Fruit fly (Drosophila melanogaster): Measurements from ENCODE around the gene B52.

B52 gene

DNA sequence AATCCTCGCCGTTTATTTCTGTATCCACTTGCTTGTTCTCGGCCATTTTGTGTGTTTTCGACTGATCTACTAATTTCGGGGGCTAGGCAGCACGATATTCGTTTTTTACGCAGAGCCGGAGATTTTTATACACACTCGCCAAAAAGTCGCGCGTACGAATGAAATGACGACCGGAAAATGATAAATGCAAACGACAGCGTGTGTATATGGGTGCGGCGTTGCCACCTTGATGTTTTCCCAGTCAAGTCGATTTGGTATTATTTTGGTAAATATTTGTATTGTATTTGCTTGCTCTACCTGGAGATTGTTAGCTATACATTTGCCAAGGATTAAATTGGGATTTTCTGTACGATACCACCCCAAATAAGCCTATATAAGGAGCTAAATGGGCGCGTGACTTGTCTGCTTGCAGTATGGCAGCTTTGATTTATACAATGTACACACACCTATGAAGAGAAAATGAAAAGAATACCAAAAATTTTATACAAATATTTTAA, 15.2 kb upstream of the B52 start, which contains the start of gene sqd (continued):
- peak; percentile 29 for TF ChIP-seq fu2 (GFP tag; optimal IDR thresholded peaks at IDR 0.05)
- no peak for TF ChIP-seq CG11085 (GFP tag; IDR thresholded peaks at IDR 0.05)
- TF ChIP-seq lola (GFP tag; optimal IDR thresholded peaks at IDR 0.05), result no peak
- TF ChIP-seq Max (GFP tag; optimal IDR thresholded peaks at IDR 0.05), result peak; percentile 82
- no peak for TF ChIP-seq CG11247 (GFP tag; IDR thresholded peaks at IDR 0.05)
- peak; percentile 62 for TF ChIP-seq CG10543 (GFP tag; optimal IDR thresholded peaks at IDR 0.05)
- TF ChIP-seq bigmax (GFP tag; optimal IDR thresholded peaks at IDR 0.05), result peak; percentile 12
- no peak for TF ChIP-seq CG7745 (tag; optimal IDR thresholded peaks at IDR 0.05)
- TF ChIP-seq ewg (GFP tag; optimal IDR thresholded peaks at IDR 0.05), result peak; percentile 10
- peak; percentile 2 for TF ChIP-seq Dad (GFP tag; optimal IDR thresholded peaks at IDR 0.05)
- peak; percentile 34 for TF ChIP-seq cato (GFP tag; optimal IDR thresholded peaks at IDR 0.05; ENCODE audit: borderline replicate concordance)
- peak; percentile 39 for TF ChIP-seq Myb (GFP tag; optimal IDR thresholded peaks at IDR 0.05)
- TF ChIP-seq CG33213 (GFP tag; optimal IDR thresholded peaks at IDR 0.05), result peak; percentile 60
- TF ChIP-seq salm (tag; optimal IDR thresholded peaks at IDR 0.05), result peak; percentile 12
- TF ChIP-seq Ets65A (GFP tag), result peak; percentile 90
- TF ChIP-seq ara (GFP tag; IDR thresholded peaks at IDR 0.05), result peak; percentile 43; the same call in 1 of the 2 replicates
- TF ChIP-seq chinmo (GFP tag; IDR thresholded peaks at IDR 0.05; ENCODE audit: partially characterized antibody), result no peak
- TF ChIP-seq CG12744 (GFP tag; optimal IDR thresholded peaks at IDR 0.05), result no peak
- peak; percentile 41; the same call in 1 of the 2 replicates for TF ChIP-seq stc (GFP tag; IDR thresholded peaks at IDR 0.05)
- no peak for TF ChIP-seq Ssrp (tag; optimal IDR thresholded peaks at IDR 0.05)
- TF ChIP-seq CG18262 (tag; optimal IDR thresholded peaks at IDR 0.05), result no peak
- peak; percentile 57 for TF ChIP-seq btn (GFP tag; optimal IDR thresholded peaks at IDR 0.05)
- TF ChIP-seq CG34224 (GFP tag; IDR thresholded peaks at IDR 0.05; ENCODE audit: partially characterized antibody), result no peak
- peak; percentile 17 for TF ChIP-seq Side (GFP tag; optimal IDR thresholded peaks at IDR 0.05)
- peak; percentile 62 for TF ChIP-seq unpg (GFP tag; optimal IDR thresholded peaks at IDR 0.05)
- peak; percentile 50 for TF ChIP-seq zen (tag; optimal IDR thresholded peaks at IDR 0.05)
- peak in 1 of 3 experiments; percentile 55 for TF ChIP-seq Stat92E (GFP tag; optimal IDR thresholded peaks at IDR 0.05)
- TF ChIP-seq cg (GFP tag; optimal IDR thresholded peaks at IDR 0.05), result no peak
- no peak for TF ChIP-seq CG3726 (GFP tag; IDR thresholded peaks at IDR 0.05)
- TF ChIP-seq CG8478 (optimal IDR thresholded peaks at IDR 0.05), result no peak
- TF ChIP-seq Xrp1 (GFP tag; IDR thresholded peaks at IDR 0.05), result 0 out of 2 replicates have a peak, but pooled peaks have one; percentile 27
- TF ChIP-seq NFAT (GFP tag; IDR thresholded peaks at IDR 0.05), result no peak
- TF ChIP-seq CG11456 (GFP tag; IDR thresholded peaks at IDR 0.05), result no peak
- no peak for TF ChIP-seq yki (optimal IDR thresholded peaks at IDR 0.05)
- TF ChIP-seq bsh (GFP tag; optimal IDR thresholded peaks at IDR 0.05), result peak in 1 of 2 experiments; percentile 42
- no peak for TF ChIP-seq CG14860 (GFP tag; IDR thresholded peaks at IDR 0.05; ENCODE audit: partially characterized antibody)
- no peak for TF ChIP-seq CG43689 (GFP tag; IDR thresholded peaks at IDR 0.05)
- TF ChIP-seq ro (GFP tag; IDR thresholded peaks at IDR 0.05), result no peak
- TF ChIP-seq br (optimal IDR thresholded peaks at IDR 0.05), result no peak
- peak; percentile 51 for TF ChIP-seq CG9876 (GFP tag; optimal IDR thresholded peaks at IDR 0.05)
- peak; percentile 12 for TF ChIP-seq en (GFP tag; optimal IDR thresholded peaks at IDR 0.05)
- TF ChIP-seq CG12219 (GFP tag; optimal IDR thresholded peaks at IDR 0.05), result peak; percentile 43
- TF ChIP-seq chn (GFP tag; optimal IDR thresholded peaks at IDR 0.05), result peak; percentile 66
- no peak for TF ChIP-seq zf30C (GFP tag; optimal IDR thresholded peaks at IDR 0.05)
- no peak for TF ChIP-seq CG8089 (GFP tag; optimal IDR thresholded peaks at IDR 0.05)
- peak; percentile 45 for TF ChIP-seq CG6765 (GFP tag; optimal IDR thresholded peaks at IDR 0.05)
- TF ChIP-seq CG2678 (tag; optimal IDR thresholded peaks at IDR 0.05), result peak; percentile 34
- TF ChIP-seq slbo (GFP tag; IDR thresholded peaks at IDR 0.05), result no peak; the same call in none of the 2 replicates
- peak; percentile 64 for TF ChIP-seq CG15514 (GFP tag; optimal IDR thresholded peaks at IDR 0.05)
- peak; percentile 46 for TF ChIP-seq CG4424 (GFP tag; optimal IDR thresholded peaks at IDR 0.05)
- 0 out of 2 replicates have a peak, but pooled peaks have one; percentile 16 for TF ChIP-seq peb (GFP tag; IDR thresholded peaks at IDR 0.05)
